Fruit fly (Drosophila melanogaster): ENCODE data around the gene CG33339.
A peak's percentile ranks its signal among the peaks of the same experiment; 100 is the strongest.

Gene CG33339

dm6 chr3R:24336622-24337021, 25.0 kb upstream of the CG33339 start, which contains the start of gene CG6432:
Gene CG6432, plus strand, starts transcription at chr3R:24336922.
- TF ChIP-seq lov (optimal IDR thresholded peaks at IDR 0.05) (no peak), lov (GFP tag; IDR thresholded peaks at IDR 0.05) (no peak), CG3838 (GFP tag; optimal IDR thresholded peaks at IDR 0.05) (no peak), da (GFP tag; optimal IDR thresholded peaks at IDR 0.05) (no peak), CG6254 (GFP tag; optimal IDR thresholded peaks at IDR 0.05) (no peak), mam (GFP tag; optimal IDR thresholded peaks at IDR 0.05) (no peak), CG10366 (GFP tag; IDR thresholded peaks at IDR 0.05) (no peak), abd-A (tag; optimal IDR thresholded peaks at IDR 0.05) (no peak), gt (GFP tag; IDR thresholded peaks at IDR 0.05) (no peak), jumu (GFP tag; optimal IDR thresholded peaks at IDR 0.05) (no peak), Atf6 (GFP tag; IDR thresholded peaks at IDR 0.05) (no peak), CG15479 (GFP tag; optimal IDR thresholded peaks at IDR 0.05) (no peak), CG15514 (GFP tag; optimal IDR thresholded peaks at IDR 0.05) (no peak), CG15073 (GFP tag; optimal IDR thresholded peaks at IDR 0.05) (no peak), Rfx (GFP tag; IDR thresholded peaks at IDR 0.05) (no peak), CrebB (tag; optimal IDR thresholded peaks at IDR 0.05) (no peak), nmo (GFP tag; optimal IDR thresholded peaks at IDR 0.05) (no peak), CkIIα-i1 (GFP tag; IDR thresholded peaks at IDR 0.05) (no peak), peb (GFP tag; IDR thresholded peaks at IDR 0.05) (no peak), CG4328 (GFP tag; optimal IDR thresholded peaks at IDR 0.05) (no peak)

- no peak for TF ChIP-seq trem (tag; optimal IDR thresholded peaks at IDR 0.05)
- TF ChIP-seq CG7372 (GFP tag; IDR thresholded peaks at IDR 0.05) = 0 out of 2 replicates have a peak, but pooled peaks have one; percentile 12
Measured at dm6 chr3R:24341251-24341650, 20.4 kb upstream of the CG33339 start, which contains the start of gene Ms. Gene Ms, plus strand, starts transcription at chr3R:24341551.

- peak; percentile 38 for TF ChIP-seq CG8290 (GFP tag; optimal IDR thresholded peaks at IDR 0.05)
- no peak for TF ChIP-seq CG8290 (tag; optimal IDR thresholded peaks at IDR 0.05)
- no peak for TF ChIP-seq Poxn (GFP tag; IDR thresholded peaks at IDR 0.05)
- no peak for TF ChIP-seq Awh (GFP tag; IDR thresholded peaks at IDR 0.05)
- TF ChIP-seq ftz-f1 (GFP tag; optimal IDR thresholded peaks at IDR 0.05) = no peak
- peak; percentile 5 for TF ChIP-seq Bdp1 (GFP tag; optimal IDR thresholded peaks at IDR 0.05)
- no peak for TF ChIP-seq Blimp-1 (GFP tag; optimal IDR thresholded peaks at IDR 0.05)
- peak; percentile 45 for TF ChIP-seq CG15696 (tag; optimal IDR thresholded peaks at IDR 0.05)
- TF ChIP-seq Neu2 (GFP tag; optimal IDR thresholded peaks at IDR 0.05; ENCODE audit: borderline replicate concordance) = peak; percentile 18
- no peak for TF ChIP-seq CG6854 (GFP tag; optimal IDR thresholded peaks at IDR 0.05)
- TF ChIP-seq hbn (GFP tag; IDR thresholded peaks at IDR 0.05; ENCODE audit: partially characterized antibody) = no peak
- TF ChIP-seq jing (GFP tag; optimal IDR thresholded peaks at IDR 0.05) = peak; percentile 6
- TF ChIP-seq Bteb2 (GFP tag; optimal IDR thresholded peaks at IDR 0.05) = no peak
- TF ChIP-seq CG32767 (GFP tag; IDR thresholded peaks at IDR 0.05) = peak; percentile 33; the same call in 1 of the 2 replicates
- no peak for TF ChIP-seq Stat92E (GFP tag; optimal IDR thresholded peaks at IDR 0.05)
- no peak for TF ChIP-seq D19A (tag; optimal IDR thresholded peaks at IDR 0.05)
- peak; percentile 80 for TF ChIP-seq CHES-1-like (GFP tag; optimal IDR thresholded peaks at IDR 0.05)
- TF ChIP-seq NfI (GFP tag; optimal IDR thresholded peaks at IDR 0.05) = no peak
- no peak for TF ChIP-seq sna (GFP tag; IDR thresholded peaks at IDR 0.05; ENCODE audit: partially characterized antibody)
- TF ChIP-seq CG16779 (GFP tag; IDR thresholded peaks at IDR 0.05) = no peak
- TF ChIP-seq CG2120 (GFP tag; optimal IDR thresholded peaks at IDR 0.05) = peak; percentile 82
- no peak for TF ChIP-seq CG4424 (GFP tag; optimal IDR thresholded peaks at IDR 0.05)
- no peak for TF ChIP-seq CkIIα-i1 (GFP tag; IDR thresholded peaks at IDR 0.05)
- no peak; the same call in 1 of the 2 replicates for TF ChIP-seq Rfx (GFP tag; IDR thresholded peaks at IDR 0.05)
- TF ChIP-seq hth (optimal IDR thresholded peaks at IDR 0.05) = no peak
- TF ChIP-seq exex (tag; optimal IDR thresholded peaks at IDR 0.05) = no peak
- peak; percentile 45 for TF ChIP-seq tin (GFP tag; optimal IDR thresholded peaks at IDR 0.05)
- no peak for TF ChIP-seq CG8359 (GFP tag; optimal IDR thresholded peaks at IDR 0.05; ENCODE audit: borderline replicate concordance)
Measured at dm6 chr3R:24348420-24349190, 13.0 kb upstream of the CG33339 start, which contains the start of the genes CG5746 and CG6454. Gene CG5746, minus strand, starts transcription at chr3R:24348791. Gene CG6454, plus strand, starts transcription at chr3R:24349182.

Measured in whole organism, embryonic.